Fruit fly (Drosophila melanogaster): Measurements from ENCODE around the gene CG42507.

CG42507 gene

DNA sequence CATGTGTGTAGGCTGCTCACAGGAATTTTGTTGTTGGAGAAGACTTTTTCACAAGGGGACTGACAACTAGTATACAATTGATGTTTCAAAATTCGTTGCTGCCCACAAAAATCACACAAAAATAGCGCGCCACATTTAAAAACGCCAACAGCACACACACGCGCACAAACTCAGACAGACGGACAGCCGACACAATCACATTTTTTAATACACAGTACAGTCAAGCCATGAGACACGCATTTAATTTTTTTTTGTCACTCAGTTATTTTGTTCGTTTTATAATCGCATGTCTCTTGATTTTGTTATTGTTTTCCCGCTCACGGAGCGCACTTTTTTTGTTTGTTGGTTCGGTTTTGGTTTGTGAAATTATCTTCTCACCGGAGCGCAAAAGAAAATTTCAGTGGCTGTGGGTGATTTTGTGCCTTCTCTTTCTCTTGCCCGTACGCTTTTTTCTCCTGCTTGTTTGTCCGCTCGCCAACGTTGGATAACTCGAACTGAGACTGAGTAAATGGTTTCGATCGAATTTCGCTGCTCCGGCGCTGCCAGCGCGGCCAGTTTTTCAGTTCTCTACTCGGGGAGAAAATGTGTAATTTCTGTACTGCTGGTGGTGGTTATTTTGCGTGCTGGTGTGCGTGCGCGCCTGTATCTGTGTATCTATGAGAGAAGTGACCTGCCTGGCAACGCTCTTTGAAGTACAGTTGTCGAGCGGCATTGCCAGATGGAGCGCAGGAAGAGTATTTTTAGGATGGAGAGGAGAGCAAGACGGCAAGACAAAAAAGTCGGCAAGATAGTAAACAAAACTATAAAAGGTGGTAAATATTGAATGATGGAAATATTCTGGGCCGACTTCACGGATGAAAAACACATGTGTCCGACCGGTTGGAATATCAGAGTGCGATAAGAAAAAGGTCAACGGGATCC lies at the start of gene CG42507:
CG42507 (minus strand) TSS at position 499 of the 921 bp plus-strand sequence.
- TF ChIP-seq Hr83 (GFP tag; optimal IDR thresholded peaks at IDR 0.05; ENCODE audit: poor library complexity, severe bottlenecking) (peak; percentile 71), Myc (optimal IDR thresholded peaks at IDR 0.05) (no peak), h (GFP tag; optimal IDR thresholded peaks at IDR 0.05) (no peak), foxo (GFP tag; optimal IDR thresholded peaks at IDR 0.05) (peak in 1 of 2 experiments; percentile 61), woc (GFP tag; optimal IDR thresholded peaks at IDR 0.05) (no peak), psq (GFP tag; optimal IDR thresholded peaks at IDR 0.05) (no peak), Abd-B (GFP tag; optimal IDR thresholded peaks at IDR 0.05) (no peak), sv (GFP tag; optimal IDR thresholded peaks at IDR 0.05) (no peak), Rel (GFP tag; optimal IDR thresholded peaks at IDR 0.05) (peak; percentile 85), Rel (tag; optimal IDR thresholded peaks at IDR 0.05) (peak; percentile 45), Mio (GFP tag; optimal IDR thresholded peaks at IDR 0.05) (no peak), fru (GFP tag; optimal IDR thresholded peaks at IDR 0.05) (peak; percentile 2), brk (GFP tag; optimal IDR thresholded peaks at IDR 0.05) (peak; percentile 63), dsf (GFP tag; optimal IDR thresholded peaks at IDR 0.05; ENCODE audit: borderline replicate concordance) (no peak), Dif (GFP tag; optimal IDR thresholded peaks at IDR 0.05; ENCODE audit: partially characterized antibody) (peak; percentile 87), sage (GFP tag; optimal IDR thresholded peaks at IDR 0.05) (peak; percentile 48), Hnf4 (GFP tag; optimal IDR thresholded peaks at IDR 0.05) (peak; percentile 19), usp (GFP tag; optimal IDR thresholded peaks at IDR 0.05) (no peak), CG32264 (GFP tag; optimal IDR thresholded peaks at IDR 0.05) (peak; percentile 19), Sp1 (GFP tag; optimal IDR thresholded peaks at IDR 0.05) (no peak), br (GFP tag; optimal IDR thresholded peaks at IDR 0.05) (peak; percentile 55), Vsx2 (GFP tag; optimal IDR thresholded peaks at IDR 0.05; ENCODE audit: partially characterized antibody) (peak; percentile 26), dl (GFP tag; optimal IDR thresholded peaks at IDR 0.05; ENCODE audit: insufficient read depth in 1 of 2, partially characterized antibody in 2 of 2) (peak; percentile 33 to 77), HLH106 (tag; optimal IDR thresholded peaks at IDR 0.05) (no peak), CrebA (GFP tag; optimal IDR thresholded peaks at IDR 0.05; ENCODE audit: borderline replicate concordance) (peak; percentile 96), ey (GFP tag; optimal IDR thresholded peaks at IDR 0.05) (no peak)

DNA sequence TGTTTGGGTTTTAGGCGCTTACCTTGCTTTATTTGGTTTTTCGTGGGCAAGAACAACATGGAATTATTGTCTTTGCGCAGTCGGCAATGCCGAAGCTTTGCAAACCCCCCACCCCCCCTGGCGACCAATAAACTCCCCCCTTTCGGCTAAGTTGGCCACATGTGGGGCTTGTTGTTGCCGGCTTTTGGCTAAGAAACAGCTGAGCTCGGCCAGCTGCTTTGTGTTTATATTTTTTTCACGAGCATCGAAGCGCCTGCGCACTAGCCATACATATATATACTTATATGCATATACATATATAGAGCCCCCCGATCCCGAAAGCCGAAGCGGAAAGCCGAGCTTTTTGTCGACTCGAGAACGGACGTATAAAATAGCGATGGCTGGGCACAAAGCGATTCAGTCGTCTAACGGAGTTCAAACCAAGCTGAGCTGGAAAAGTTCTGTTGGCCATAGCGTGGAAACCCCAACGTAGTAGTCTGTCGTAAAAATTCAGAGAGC lies 47.0 kb upstream of the CG42507 start, which contains the start of gene CG17839:
CG17839 (plus strand) TSS at position 413 of the 498 bp plus-strand sequence.
- TF ChIP-seq Dfd (GFP tag; optimal IDR thresholded peaks at IDR 0.05) (no peak), Hnf4 (GFP tag; optimal IDR thresholded peaks at IDR 0.05) (no peak), GATAd (GFP tag; optimal IDR thresholded peaks at IDR 0.05) (no peak)

DNA sequence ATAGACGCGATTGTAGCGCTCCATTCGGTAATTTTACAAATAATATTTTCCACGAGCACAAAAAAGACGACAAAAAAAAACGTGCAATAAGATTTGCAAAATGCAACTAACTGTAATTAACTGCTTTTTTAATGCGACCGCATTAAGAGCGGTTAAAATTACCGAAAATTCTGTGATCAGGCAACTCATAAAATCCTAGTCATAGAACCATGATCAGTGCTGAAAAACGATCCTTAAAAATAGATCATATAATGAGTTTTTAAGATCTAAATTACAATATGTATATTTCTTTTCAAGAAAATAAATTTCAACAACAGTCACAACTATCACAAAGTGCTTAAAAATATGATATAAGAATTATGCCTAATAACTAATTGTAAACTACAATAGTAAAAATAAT lies 45.5 kb upstream of the CG42507 start, which contains the start of gene gnu:
gnu (minus strand) TSS at position 125 of the 400 bp plus-strand sequence.
- no peak for TF ChIP-seq Sp1 (GFP tag; optimal IDR thresholded peaks at IDR 0.05)
- TF ChIP-seq sv (GFP tag; optimal IDR thresholded peaks at IDR 0.05) = no peak
- TF ChIP-seq dmrt93B (GFP tag; optimal IDR thresholded peaks at IDR 0.05) = no peak
- TF ChIP-seq CG9705 (GFP tag; optimal IDR thresholded peaks at IDR 0.05) = no peak
- TF ChIP-seq Hnf4 (GFP tag; optimal IDR thresholded peaks at IDR 0.05) = no peak
- TF ChIP-seq jim (GFP tag; optimal IDR thresholded peaks at IDR 0.05) = no peak
- TF ChIP-seq h (GFP tag; optimal IDR thresholded peaks at IDR 0.05) = no peak
- TF ChIP-seq dl (GFP tag; optimal IDR thresholded peaks at IDR 0.05; ENCODE audit: insufficient read depth in 1 of 2, partially characterized antibody in 2 of 2) = no peak
- TF ChIP-seq usp (GFP tag; optimal IDR thresholded peaks at IDR 0.05) = no peak
- TF ChIP-seq tai (GFP tag; optimal IDR thresholded peaks at IDR 0.05) = no peak
- TF ChIP-seq lola (GFP tag; optimal IDR thresholded peaks at IDR 0.05) = no peak
